Worm (Caenorhabditis elegans): ENCODE data around the gene str-164.

The str-164 gene

DNA sequence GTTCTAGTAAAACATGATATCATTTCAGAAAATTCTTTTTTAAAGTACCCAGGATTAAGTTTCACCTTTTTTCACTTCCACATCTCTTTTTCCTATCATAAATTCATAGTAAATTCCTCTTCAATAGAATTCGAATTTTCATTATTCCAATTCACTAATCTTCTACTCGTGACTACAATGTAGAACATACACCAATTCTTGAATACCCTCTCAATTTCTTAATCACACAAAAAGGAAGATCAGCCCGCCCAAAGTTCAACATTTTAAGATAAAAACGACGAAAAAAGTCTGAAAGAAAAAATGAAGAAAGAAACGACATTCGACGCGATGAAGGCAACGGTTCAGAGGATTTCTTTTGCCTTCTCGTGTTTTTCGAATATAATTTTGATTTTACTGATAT lies 6.6 kb upstream of the str-164 start, which contains the start of gene str-163:
str-163 (plus strand) TSS at position 301 of the 400 bp plus-strand sequence.
- TF ChIP-seq sea-2 (GFP tag; optimal IDR thresholded peaks at IDR 0.05): no peak
- no peak for TF ChIP-seq ztf-4 (tag; optimal IDR thresholded peaks at IDR 0.05)
- TF ChIP-seq tbx-2 (tag; optimal IDR thresholded peaks at IDR 0.05): no peak

DNA sequence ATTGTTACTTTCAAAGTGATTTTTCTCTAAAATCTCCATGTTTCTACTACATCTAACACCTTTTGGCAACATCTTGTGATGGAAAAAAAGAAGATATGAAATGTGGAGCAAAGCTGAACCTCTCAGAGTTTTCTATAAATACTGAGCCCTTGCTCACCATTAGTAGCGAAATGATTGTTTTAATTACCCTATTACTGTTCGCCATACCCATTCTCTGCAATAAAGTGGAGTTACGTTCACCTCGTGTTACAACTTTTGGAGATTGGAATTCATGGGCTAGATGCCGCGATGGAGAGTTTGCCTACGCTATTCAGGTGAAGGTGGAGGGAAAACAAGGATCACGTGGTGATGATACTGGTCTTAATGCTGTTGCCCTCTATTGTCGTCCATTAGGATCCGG lies 3.3 kb downstream of the str-164 start, which contains the start of gene txt-3:
txt-3 (plus strand) TSS at position 125 of the 400 bp plus-strand sequence.
- TF ChIP-seq nhr-12 (tag; optimal IDR thresholded peaks at IDR 0.05) (no peak), ztf-4 (tag; optimal IDR thresholded peaks at IDR 0.05) (no peak), sea-2 (GFP tag; optimal IDR thresholded peaks at IDR 0.05) (no peak), aly-2 (tag; optimal IDR thresholded peaks at IDR 0.05) (no peak), lin-39 (tag; optimal IDR thresholded peaks at IDR 0.05) (no peak), elt-1 (tag; optimal IDR thresholded peaks at IDR 0.05) (no peak), mml-1 (tag; optimal IDR thresholded peaks at IDR 0.05) (no peak)

DNA sequence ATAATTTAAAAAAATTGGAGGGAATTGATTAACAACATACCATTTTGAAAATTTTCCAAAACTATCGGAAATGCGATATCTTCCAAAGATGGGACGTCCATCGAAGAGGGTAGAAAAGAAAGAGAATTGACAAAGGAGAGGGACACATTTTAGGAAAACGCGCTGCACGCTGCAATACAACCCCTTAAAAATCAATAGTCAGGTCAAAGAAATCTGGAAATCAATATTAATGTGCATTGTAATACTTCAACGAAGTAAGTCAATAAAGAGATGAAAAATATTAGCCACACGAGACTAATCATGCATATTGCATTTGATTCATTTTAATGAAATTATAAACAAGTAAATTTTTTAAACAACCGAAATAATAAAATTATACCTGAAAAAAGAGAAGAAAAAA lies 8.9 kb downstream of the str-164 start, which contains the start of gene Y9C9A.13:
Y9C9A.13 (minus strand) TSS at position 101 of the 400 bp plus-strand sequence.
- TF ChIP-seq tbx-2 (tag; optimal IDR thresholded peaks at IDR 0.05): no peak
- no peak for TF ChIP-seq egl-5 (tag; optimal IDR thresholded peaks at IDR 0.05)
- TF ChIP-seq ZK546.5 (tag; optimal IDR thresholded peaks at IDR 0.05): no peak
- no peak for TF ChIP-seq eor-1 (tag; optimal IDR thresholded peaks at IDR 0.05)
- no peak for TF ChIP-seq mdl-1 (tag; optimal IDR thresholded peaks at IDR 0.05)
- TF ChIP-seq fkh-10 (GFP tag; optimal IDR thresholded peaks at IDR 0.05): no peak
- TF ChIP-seq nhr-25 (tag; optimal IDR thresholded peaks at IDR 0.05): no peak
- TF ChIP-seq ceh-82 (tag; optimal IDR thresholded peaks at IDR 0.05): no peak
- no peak for TF ChIP-seq nhr-76 (tag; optimal IDR thresholded peaks at IDR 0.05)

ce11 chrIV:4975995-4976394 lies 15.5 kb downstream of the str-164 start, which contains the start of gene Y9C9A.16:
Y9C9A.16 (minus strand) TSS chrIV:4976125.
- TF ChIP-seq ZK546.5 (tag; optimal IDR thresholded peaks at IDR 0.05) (no peak), pqm-1 (tag; optimal IDR thresholded peaks at IDR 0.05) (no peak), ceh-82 (tag; optimal IDR thresholded peaks at IDR 0.05) (no peak), unc-39 (tag; optimal IDR thresholded peaks at IDR 0.05) (no peak), R02D3.7 (tag; optimal IDR thresholded peaks at IDR 0.05) (no peak), nhr-76 (tag; optimal IDR thresholded peaks at IDR 0.05) (no peak)

DNA sequence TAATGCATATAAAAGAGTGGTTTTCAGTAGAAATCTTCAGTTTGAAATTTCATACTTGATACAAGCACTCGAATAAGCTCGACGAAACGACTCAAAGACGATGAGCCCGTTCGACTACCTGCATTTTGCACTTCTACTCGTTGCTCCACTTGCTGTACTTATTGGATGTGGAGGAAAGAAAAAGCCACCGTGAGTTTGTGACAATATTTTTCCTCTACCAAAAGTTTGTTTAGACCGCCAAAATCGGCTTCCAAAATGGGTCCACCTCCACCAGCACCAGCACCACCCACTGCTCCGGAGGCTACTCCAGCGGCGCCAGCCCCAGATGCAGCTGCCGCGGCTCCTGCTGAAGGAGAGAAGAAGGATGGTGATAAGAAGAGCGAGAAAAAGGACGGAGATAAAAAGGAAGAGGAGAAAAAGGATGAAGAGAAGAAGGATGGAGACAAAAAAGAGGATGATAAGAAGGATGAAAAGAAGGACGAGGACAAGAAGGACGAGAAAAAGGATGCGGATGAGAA lies 16.7 kb downstream of the str-164 start, which contains the start of gene E03H12.5:
E03H12.5 (plus strand) TSS at position 51 of the 518 bp plus-strand sequence.
- TF ChIP-seq pqm-1 (tag; optimal IDR thresholded peaks at IDR 0.05): no peak
- no peak for TF ChIP-seq snpc-4 (tag; optimal IDR thresholded peaks at IDR 0.05)
- no peak for TF ChIP-seq fos-1 (tag; optimal IDR thresholded peaks at IDR 0.05)
- no peak for TF ChIP-seq aly-2 (tag; optimal IDR thresholded peaks at IDR 0.05)
- no peak for TF ChIP-seq nhr-77 (tag; optimal IDR thresholded peaks at IDR 0.05)
- TF ChIP-seq unc-62 (GFP tag; optimal IDR thresholded peaks at IDR 0.05): no peak
- TF ChIP-seq tbx-2 (tag; optimal IDR thresholded peaks at IDR 0.05): no peak
- no peak for TF ChIP-seq ZK546.5 (tag; optimal IDR thresholded peaks at IDR 0.05)
- no peak for TF ChIP-seq zag-1 (tag; optimal IDR thresholded peaks at IDR 0.05)
- TF ChIP-seq lin-39 (tag; optimal IDR thresholded peaks at IDR 0.05): no peak
- TF ChIP-seq jun-1 (tag; optimal IDR thresholded peaks at IDR 0.05): no peak
- TF ChIP-seq elt-3 (tag; optimal IDR thresholded peaks at IDR 0.05): no peak

ce11 chrIV:4981027-4981426 lies 20.5 kb downstream of the str-164 start, which contains the start of gene srz-24:
srz-24 (minus strand) TSS chrIV:4981127.
- TF ChIP-seq nhr-43 (tag; optimal IDR thresholded peaks at IDR 0.05; ENCODE audit: poor library complexity, severe bottlenecking) (no peak), nfya-1 (tag; optimal IDR thresholded peaks at IDR 0.05; ENCODE audit: insufficient read depth) (no peak), ceh-82 (tag; optimal IDR thresholded peaks at IDR 0.05) (no peak), jun-1 (tag; optimal IDR thresholded peaks at IDR 0.05) (no peak), ceh-28 (tag; optimal IDR thresholded peaks at IDR 0.05) (no peak), ztf-4 (tag; optimal IDR thresholded peaks at IDR 0.05) (no peak), R02D3.7 (tag; optimal IDR thresholded peaks at IDR 0.05) (no peak), elt-1 (tag; optimal IDR thresholded peaks at IDR 0.05) (no peak), nhr-77 (tag; optimal IDR thresholded peaks at IDR 0.05) (no peak), aly-2 (tag; optimal IDR thresholded peaks at IDR 0.05) (no peak)

Data from whole organism, L3 larva.